Fruit fly (Drosophila melanogaster): Measurements from ENCODE around the gene Ir40a.

dm6 chr2L:22214276-22214675 is at the start of gene Ir40a:
- TF ChIP-seq CG31627 (GFP tag; optimal IDR thresholded peaks at IDR 0.05), result no peak
- TF ChIP-seq cyc (GFP tag; optimal IDR thresholded peaks at IDR 0.05), result no peak
- no peak for TF ChIP-seq Hr38 (GFP tag; optimal IDR thresholded peaks at IDR 0.05)
- TF ChIP-seq CG9139 (GFP tag; optimal IDR thresholded peaks at IDR 0.05), result no peak
- TF ChIP-seq CG8632 (GFP tag; optimal IDR thresholded peaks at IDR 0.05), result no peak
- TF ChIP-seq OdsH (GFP tag; optimal IDR thresholded peaks at IDR 0.05), result no peak
- no peak for TF ChIP-seq Blimp-1 (GFP tag; optimal IDR thresholded peaks at IDR 0.05)
- TF ChIP-seq Lpt (GFP tag; optimal IDR thresholded peaks at IDR 0.05), result no peak
- TF ChIP-seq CG3919 (GFP tag; optimal IDR thresholded peaks at IDR 0.05), result no peak
- TF ChIP-seq CG6276 (GFP tag; optimal IDR thresholded peaks at IDR 0.05), result no peak
- no peak for TF ChIP-seq CG7368 (GFP tag; optimal IDR thresholded peaks at IDR 0.05)
- no peak for TF ChIP-seq Sox102F (GFP tag; optimal IDR thresholded peaks at IDR 0.05)
